Worm (Caenorhabditis elegans) whole organism, L2 larva: ENCODE results near the gene gex-4.

ENCODE experiments used
- aly-2 ChIP-seq: fragments of 150-350 bp; optimal IDR thresholded peaks from 2 replicates; lab custom pipeline; 2014; ENCODE audit warnings: missing biosample characterization, missing genetic modification characterization
- ama-1 ChIP-seq: fragments of 150-350 bp; optimal IDR thresholded peaks from 2 replicates; lab custom pipeline; 2018; ENCODE audit warnings: inconsistent platforms
- unc-39 ChIP-seq: fragments of 150-350 bp; optimal IDR thresholded peaks from 2 replicates; lab custom pipeline; 2014; ENCODE audit warnings: missing biosample characterization, missing genetic modification characterization

DNA sequence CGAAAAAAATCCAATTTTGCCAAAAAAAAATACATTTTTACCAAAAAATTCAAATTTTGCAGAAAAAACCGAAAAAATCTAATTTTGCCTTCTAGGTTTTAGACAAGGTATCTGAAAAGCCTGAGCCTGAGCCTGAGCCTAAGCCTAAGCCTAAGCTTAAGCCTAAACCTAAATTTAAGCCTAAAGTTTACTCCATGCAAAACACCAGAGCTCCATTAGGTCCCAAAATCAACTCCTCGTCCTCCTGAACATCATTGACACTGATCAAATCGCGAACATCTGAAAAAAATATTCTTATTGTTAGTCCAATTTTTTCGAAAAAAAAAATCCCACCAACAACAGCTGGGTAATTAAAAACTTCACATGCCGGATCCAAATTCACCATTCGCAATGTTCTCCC, 356 bp downstream of the gex-4 start:
- TF ChIP-seq aly-2 (no peak), ama-1 (lab: Kevin White, UChicago) (no peak), unc-39 (tag; lab: Kevin White, UChicago) (no peak)
